Worm (Caenorhabditis elegans) whole organism, L2 larva: ENCODE data around the gene ZK899.3.

Experiments
- ama-1 ChIP-seq: fragments of 150-350 bp; optimal IDR thresholded peaks from 2 replicates; lab custom pipeline; 2018; ENCODE audit warnings: inconsistent platforms
- ceh-16 ChIP-seq: fragments of 150-350 bp; optimal IDR thresholded peaks from 2 replicates; lab custom pipeline; 2014; ENCODE audit warnings: missing biosample characterization, missing genetic modification characterization
- egl-27 ChIP-seq: sonication (generic microtip); optimal IDR thresholded peaks from 3 replicates; lab custom pipeline; 2017; ENCODE audit warnings: missing biosample characterization, missing genetic modification reagents, missing genetic modification characterization
- elt-3 ChIP-seq: sonication (generic microtip); optimal IDR thresholded peaks from 2 replicates; lab custom pipeline; 2017; ENCODE audit warnings: missing biosample characterization, missing genetic modification characterization
- mab-5 ChIP-seq: fragments of 150-350 bp; optimal IDR thresholded peaks from 2 replicates; lab custom pipeline; 2014; ENCODE audit warnings: missing biosample characterization, missing genetic modification characterization
- mdl-1 ChIP-seq, 2 experiments: fragments of 150-350 bp in 1 of 2; sonication (generic microtip) in 1 of 2; optimal IDR thresholded peaks; 2 replicates each; lab custom pipeline; 2017; ENCODE audit warnings: missing biosample characterization in 2 of 2, missing genetic modification characterization in 2 of 2
- nhr-11 ChIP-seq: fragments of 150-350 bp; optimal IDR thresholded peaks from 2 replicates; lab custom pipeline; 2014; ENCODE audit warnings: missing biosample characterization, missing genetic modification characterization
- snpc-4 ChIP-seq: fragments of 150-350 bp; optimal IDR thresholded peaks from 2 replicates; lab custom pipeline; 2014; ENCODE audit warnings: missing biosample characterization, missing genetic modification characterization
- ztf-11 ChIP-seq: sonication (generic microtip); optimal IDR thresholded peaks from 2 replicates; lab custom pipeline; 2017; ENCODE audit warnings: missing biosample characterization, missing genetic modification characterization

DNA sequence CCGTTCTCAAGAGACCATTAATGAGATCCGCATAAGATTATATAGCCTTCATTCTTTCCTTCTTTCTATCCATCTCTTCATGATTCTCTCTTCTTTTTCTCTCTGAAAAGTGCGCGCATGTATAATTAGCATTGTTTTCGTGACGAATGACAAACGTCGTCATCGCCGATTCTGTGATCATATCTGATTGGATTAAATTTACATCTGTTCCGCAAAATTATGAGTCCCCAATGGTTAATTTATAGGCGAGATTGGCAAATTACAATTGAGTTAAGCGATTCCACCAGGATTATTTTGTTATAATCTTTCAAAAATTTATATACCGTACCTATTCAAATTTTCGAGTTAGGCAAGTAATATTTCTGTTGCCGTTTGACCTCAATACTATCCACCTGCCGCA is 51.3 kb downstream of the ZK899.3 start:
- TF ChIP-seq ztf-11 (tag; lab: Kevin White, UChicago), result no peak
- no peak for TF ChIP-seq ama-1 (lab: Kevin White, UChicago)
- peak; percentile 28 for TF ChIP-seq mab-5 (tag; lab: Kevin White, UChicago)
- TF ChIP-seq nhr-11 (tag; lab: Kevin White, UChicago), result no peak
- no peak for TF ChIP-seq egl-27 (tag; lab: Kevin White, UChicago)
- peak; percentile 17 for TF ChIP-seq ceh-16 (tag; lab: Kevin White, UChicago)
- TF ChIP-seq snpc-4 (tag; lab: Kevin White, UChicago), result no peak
- TF ChIP-seq elt-3 (tag; lab: Kevin White, UChicago), result no peak
- no peak for TF ChIP-seq mdl-1 (tag; optimal IDR thresholded peaks at IDR 0.05; lab: Kevin White, UChicago)
